Worm (Caenorhabditis elegans) whole organism, late embryonic: ENCODE results near the gene str-109.

ENCODE experiments used
- C08G9.2 ChIP-seq: sonication (generic microtip); optimal IDR thresholded peaks from 2 replicates; lab custom pipeline; 2016; ENCODE audit warnings: mild to moderate bottlenecking, missing genetic modification characterization, moderate library complexity, missing compliant biosample characterization
- F13H6.1 ChIP-seq: sonication (generic microtip); optimal IDR thresholded peaks from 2 replicates; lab custom pipeline; 2016; ENCODE audit warnings: missing genetic modification characterization, missing compliant biosample characterization
- K02D7.2 ChIP-seq: sonication (generic microtip); optimal IDR thresholded peaks from 2 replicates; lab custom pipeline; 2017; ENCODE audit warnings: mild to moderate bottlenecking, missing genetic modification characterization, missing compliant biosample characterization
- T23F11.4 ChIP-seq: fragments of 200-800 bp; sonication (Bioruptor generic); optimal IDR thresholded peaks from 2 replicates; lab custom pipeline; 2018; ENCODE audit warnings: mild to moderate bottlenecking, missing genetic modification characterization, missing compliant biosample characterization
- ceh-14 ChIP-seq: sonication (generic microtip); optimal IDR thresholded peaks from 2 replicates; lab custom pipeline; 2016; ENCODE audit warnings: missing genotype, missing genetic modification characterization, missing compliant biosample characterization
- ceh-24 ChIP-seq: sonication (generic microtip); optimal IDR thresholded peaks from 2 replicates; lab custom pipeline; 2016; ENCODE audit warnings: mild to moderate bottlenecking, missing genetic modification characterization, missing compliant biosample characterization
- ceh-31 ChIP-seq: sonication (generic microtip); optimal IDR thresholded peaks from 2 replicates; lab custom pipeline; 2016; ENCODE audit warnings: missing genetic modification characterization, missing compliant biosample characterization
- ceh-45 ChIP-seq: fragments of 200-800 bp; sonication (Bioruptor generic); IDR thresholded peaks from 2 replicates; pipeline ENCODE4 v1.3.6; 2022; ENCODE audit warnings: missing genetic modification reagents, missing genetic modification characterization, missing compliant biosample characterization
- ceh-48 ChIP-seq: sonication (generic microtip); optimal IDR thresholded peaks from 2 replicates; lab custom pipeline; 2016; ENCODE audit warnings: missing genetic modification characterization, inconsistent platforms, missing compliant biosample characterization
- ceh-9 ChIP-seq: sonication (generic microtip); optimal IDR thresholded peaks from 2 replicates; lab custom pipeline; 2016; ENCODE audit warnings: mild to moderate bottlenecking, missing genetic modification characterization, inconsistent platforms, missing compliant biosample characterization
- che-1 ChIP-seq: sonication (generic microtip); optimal IDR thresholded peaks from 2 replicates; lab custom pipeline; 2016; ENCODE audit warnings: mild to moderate bottlenecking, missing genetic modification characterization, missing compliant biosample characterization
- dve-1 ChIP-seq: sonication (generic microtip); optimal IDR thresholded peaks from 2 replicates; lab custom pipeline; 2017; ENCODE audit warnings: antibody characterized with exemption, mild to moderate bottlenecking, missing genetic modification characterization, missing compliant biosample characterization
- elt-2 ChIP-seq: sonication (generic microtip); optimal IDR thresholded peaks from 2 replicates; lab custom pipeline; 2016; ENCODE audit warnings: missing genetic modification reagents, missing genetic modification characterization, missing compliant biosample characterization
- elt-4 ChIP-seq: sonication (generic microtip); optimal IDR thresholded peaks from 2 replicates; lab custom pipeline; 2016; ENCODE audit warnings: missing genetic modification characterization, missing compliant biosample characterization
- eyg-1 ChIP-seq: sonication (generic microtip); optimal IDR thresholded peaks from 2 replicates; lab custom pipeline; 2016; ENCODE audit warnings: missing genotype, missing genetic modification characterization, missing compliant biosample characterization
- fax-1 ChIP-seq: sonication (generic microtip); optimal IDR thresholded peaks from 2 replicates; lab custom pipeline; 2016; ENCODE audit warnings: missing genotype, missing genetic modification characterization, missing compliant biosample characterization
- fkh-6 ChIP-seq: sonication (generic microtip); optimal IDR thresholded peaks from 2 replicates; lab custom pipeline; 2016; ENCODE audit warnings: missing genetic modification characterization, missing compliant biosample characterization
- hlh-6 ChIP-seq: sonication (generic microtip); optimal IDR thresholded peaks from 2 replicates; lab custom pipeline; 2016; ENCODE audit warnings: missing genotype, missing genetic modification characterization, missing compliant biosample characterization
- hlh-8 ChIP-seq: sonication (generic microtip); optimal IDR thresholded peaks from 2 replicates; lab custom pipeline; 2016; ENCODE audit warnings: missing genotype, missing genetic modification characterization, missing compliant biosample characterization
- lim-6 ChIP-seq: sonication (generic microtip); optimal IDR thresholded peaks from 2 replicates; lab custom pipeline; 2016; ENCODE audit warnings: missing genetic modification characterization, missing compliant biosample characterization
- madf-2 ChIP-seq: sonication (generic microtip); optimal IDR thresholded peaks from 2 replicates; lab custom pipeline; 2017; ENCODE audit warnings: missing genetic modification characterization, missing compliant biosample characterization
- mec-3 ChIP-seq: sonication (generic microtip); optimal IDR thresholded peaks from 2 replicates; lab custom pipeline; 2016; ENCODE audit warnings: borderline replicate concordance, missing genetic modification characterization, missing compliant biosample characterization
- nhr-11 ChIP-seq: fragments of 150-350 bp; optimal IDR thresholded peaks from 2 replicates; lab custom pipeline; 2014; ENCODE audit warnings: missing biosample characterization, missing genetic modification characterization
- npax-4 ChIP-seq: sonication (generic microtip); optimal IDR thresholded peaks from 2 replicates; lab custom pipeline; 2016; ENCODE audit warnings: missing genetic modification characterization, missing compliant biosample characterization
- odd-2 ChIP-seq: sonication (generic microtip); optimal IDR thresholded peaks from 2 replicates; lab custom pipeline; 2017; ENCODE audit warnings: antibody characterized with exemption, mild to moderate bottlenecking, missing genetic modification characterization, missing compliant biosample characterization
- pax-1 ChIP-seq: fragments of 150-350 bp; optimal IDR thresholded peaks from 2 replicates; lab custom pipeline; 2014; ENCODE audit warnings: missing biosample characterization, missing genetic modification characterization
- pha-4 ChIP-seq: fragments of 150-350 bp; optimal IDR thresholded peaks from 2 replicates; lab custom pipeline; 2018; ENCODE audit warnings: missing biosample characterization, missing genetic modification reagents, missing genetic modification characterization
- pros-1 ChIP-seq: fragments of 150-350 bp; optimal IDR thresholded peaks from 2 replicates; lab custom pipeline; 2014; ENCODE audit warnings: missing biosample characterization, missing genetic modification reagents, missing genetic modification characterization
- sdc-2 ChIP-seq: sonication (generic microtip); optimal IDR thresholded peaks from 2 replicates; lab custom pipeline; 2016; ENCODE audit warnings: missing genotype, missing genetic modification characterization, missing compliant biosample characterization
- sox-2 ChIP-seq: fragments of 200-800 bp; sonication (Bioruptor generic); IDR thresholded peaks from 2 replicates; pipeline ENCODE4 v1.3.6; 2022; ENCODE audit warnings: missing genetic modification reagents, missing genetic modification characterization, missing compliant biosample characterization
- sox-4 ChIP-seq: sonication (generic microtip); optimal IDR thresholded peaks from 2 replicates; lab custom pipeline; 2017; ENCODE audit warnings: mild to moderate bottlenecking, missing genetic modification characterization, inconsistent platforms, missing compliant biosample characterization
- tbx-2 ChIP-seq: sonication (generic microtip); optimal IDR thresholded peaks from 2 replicates; lab custom pipeline; 2016; ENCODE audit warnings: missing genetic modification characterization, missing compliant biosample characterization
- tbx-7 ChIP-seq: sonication (generic microtip); optimal IDR thresholded peaks from 2 replicates; lab custom pipeline; 2016; ENCODE audit warnings: missing genotype, missing genetic modification characterization, missing compliant biosample characterization
- ttx-3 ChIP-seq: sonication (generic microtip); optimal IDR thresholded peaks from 2 replicates; lab custom pipeline; 2016; ENCODE audit warnings: missing genetic modification reagents, missing genetic modification characterization, missing compliant biosample characterization
- unc-3 ChIP-seq, 2 experiments: fragments of 200-800 bp in 1 of 2; sonication (Bioruptor generic) in 1 of 2; sonication (generic microtip) in 1 of 2; conservative IDR thresholded peaks in 1 of 2; optimal IDR thresholded peaks in 1 of 2; 2 replicates each; pipeline versions ENCODE4 v1.3.6 to Lab custom; 2016 to 2022; ENCODE audit warnings: missing compliant biosample characterization in 2 of 2, missing genetic modification characterization in 2 of 2, missing genetic modification reagents in 1 of 2
- unc-42 ChIP-seq: sonication (generic microtip); optimal IDR thresholded peaks from 2 replicates; lab custom pipeline; 2016; ENCODE audit warnings: missing genotype, missing genetic modification characterization, missing compliant biosample characterization
- unc-55 ChIP-seq: sonication (generic microtip); optimal IDR thresholded peaks from 2 replicates; lab custom pipeline; 2017; ENCODE audit warnings: missing biosample characterization, missing genetic modification reagents, missing genetic modification characterization
- unc-86 ChIP-seq: sonication (generic microtip); optimal IDR thresholded peaks from 2 replicates; lab custom pipeline; 2016; ENCODE audit warnings: missing genetic modification characterization, missing compliant biosample characterization
- zip-5 ChIP-seq: sonication (generic microtip); optimal IDR thresholded peaks from 2 replicates; lab custom pipeline; 2016; ENCODE audit warnings: missing genetic modification characterization, missing compliant biosample characterization
- ztf-16 ChIP-seq: sonication (generic microtip); optimal IDR thresholded peaks from 2 replicates; lab custom pipeline; 2017; ENCODE audit warnings: missing genetic modification characterization, missing compliant biosample characterization

The str-109 gene

ce11 chrV:16153375-16153774 lies 8.6 kb downstream of the str-109 start, which contains the start of gene str-254:
str-254 (minus strand) TSS chrV:16153475.
- TF ChIP-seq ceh-31 (tag; lab: Kevin White, UChicago) (no peak), tbx-2 (tag; lab: Kevin White, UChicago) (no peak), eyg-1 (tag; lab: Kevin White, UChicago) (no peak), ttx-3 (tag; lab: Kevin White, UChicago) (no peak)

- TF ChIP-seq sox-4 (tag; lab: Kevin White, UChicago): no peak
- no peak for TF ChIP-seq sox-2
- TF ChIP-seq hlh-6 (tag; lab: Kevin White, UChicago): no peak
- TF ChIP-seq ceh-9 (tag; lab: Kevin White, UChicago): no peak
- no peak for TF ChIP-seq tbx-7 (tag; lab: Kevin White, UChicago)
- no peak for TF ChIP-seq unc-3 (GFP tag; conservative IDR thresholded peaks at IDR 0.05; lab: Robert Waterston, UW)
- TF ChIP-seq unc-3 (tag; optimal IDR thresholded peaks at IDR 0.05; lab: Kevin White, UChicago): no peak
- no peak for TF ChIP-seq sdc-2 (tag; lab: Kevin White, UChicago)
- no peak for TF ChIP-seq mec-3 (tag; lab: Kevin White, UChicago)
- TF ChIP-seq unc-86 (tag; lab: Kevin White, UChicago): no peak
- TF ChIP-seq ztf-16 (tag; lab: Kevin White, UChicago): no peak
- no peak for TF ChIP-seq odd-2 (tag; lab: Kevin White, UChicago)
- TF ChIP-seq K02D7.2 (tag; lab: Kevin White, UChicago): no peak
- TF ChIP-seq nhr-11 (tag; lab: Kevin White, UChicago): no peak
- no peak for TF ChIP-seq unc-42
Measured at ce11 chrV:16148805-16149204, 13.2 kb downstream of the str-109 start, which contains the start of gene F10A3.4. F10A3.4 (plus strand) TSS chrV:16149105.

DNA sequence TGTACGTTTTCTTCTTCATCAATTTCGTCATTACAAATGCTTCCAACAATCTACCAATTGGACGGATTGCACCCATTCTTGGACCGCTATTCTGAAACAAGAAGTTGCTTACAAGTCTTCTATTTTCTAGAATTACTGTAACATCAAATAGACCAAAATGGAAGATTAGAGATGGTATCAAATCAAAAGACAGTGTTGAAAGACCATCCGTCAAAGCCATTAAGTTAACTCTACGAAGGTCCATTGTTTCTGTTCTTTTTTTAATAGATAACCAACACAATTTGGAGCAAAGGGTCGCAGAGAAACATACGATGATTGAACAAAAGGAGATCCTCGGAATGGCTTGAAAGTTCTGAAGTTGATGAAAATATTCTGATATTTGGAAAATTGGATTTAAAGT lies 17.0 kb downstream of the str-109 start:
- TF ChIP-seq unc-55 (no peak), fax-1 (tag; lab: Kevin White, UChicago) (no peak), pax-1 (tag; lab: Kevin White, UChicago) (no peak), pha-4 (no peak), pros-1 (no peak), ceh-45 (GFP tag; lab: Robert Waterston, UW) (no peak), dve-1 (tag; lab: Kevin White, UChicago) (no peak), che-1 (tag; lab: Kevin White, UChicago) (no peak), elt-2 (no peak), tbx-7 (tag; lab: Kevin White, UChicago) (no peak), F13H6.1 (no peak), madf-2 (tag; lab: Kevin White, UChicago) (no peak), K02D7.2 (tag; lab: Kevin White, UChicago) (no peak), ztf-16 (tag; lab: Kevin White, UChicago) (no peak), eyg-1 (tag; lab: Kevin White, UChicago) (no peak), zip-5 (tag; lab: Kevin White, UChicago) (no peak), T23F11.4 (GFP tag; lab: Kevin White, UChicago) (no peak), C08G9.2 (tag; lab: Kevin White, UChicago) (no peak), ceh-48 (tag; lab: Kevin White, UChicago) (no peak)

DNA sequence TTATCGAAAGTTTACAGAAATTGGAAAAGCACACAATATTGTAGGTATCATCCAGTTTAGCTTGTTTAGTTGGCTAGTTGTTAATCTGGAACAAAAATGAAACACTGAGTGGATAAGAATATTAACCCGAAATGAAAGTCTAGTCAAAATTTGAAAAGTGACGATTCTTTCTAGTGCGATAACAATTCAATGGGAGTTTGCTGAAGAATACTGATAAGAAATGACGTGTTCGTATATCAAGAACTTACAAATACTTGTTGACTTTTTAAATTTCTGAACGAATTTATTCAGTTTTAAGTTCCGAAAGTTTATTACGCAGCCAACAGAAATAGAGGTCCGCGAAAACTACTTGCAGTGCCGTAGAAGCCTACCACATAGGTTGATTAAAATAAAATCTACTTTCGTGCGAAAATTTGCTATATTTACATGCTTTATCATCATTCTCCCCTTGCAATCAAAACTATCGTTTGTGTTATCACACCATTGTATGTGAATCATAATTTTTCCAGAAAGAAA lies 18.9 kb downstream of the str-109 start, which contains the start of gene fbxa-88:
fbxa-88 (minus strand) TSS at position 51 of the 516 bp plus-strand sequence.
- no peak for TF ChIP-seq elt-2
- no peak for TF ChIP-seq npax-4 (tag; lab: Kevin White, UChicago)
- no peak for TF ChIP-seq ceh-45 (GFP tag; lab: Robert Waterston, UW)
- TF ChIP-seq lim-6 (tag; lab: Kevin White, UChicago): no peak
- no peak for TF ChIP-seq che-1 (tag; lab: Kevin White, UChicago)
- TF ChIP-seq hlh-8 (tag; lab: Kevin White, UChicago): no peak
- TF ChIP-seq ceh-14 (tag; lab: Kevin White, UChicago): no peak
- no peak for TF ChIP-seq fax-1 (tag; lab: Kevin White, UChicago)
- TF ChIP-seq elt-4 (tag; lab: Kevin White, UChicago): no peak
- no peak for TF ChIP-seq ceh-24 (tag; lab: Kevin White, UChicago)
- TF ChIP-seq tbx-2 (tag; lab: Kevin White, UChicago): no peak
- TF ChIP-seq fkh-6 (tag; lab: Kevin White, UChicago): no peak
